Worm (Caenorhabditis elegans) whole organism, young adult: ENCODE data around the gene sra-37.

Experiments
- B0336.3 ChIP-seq: fragments of 200-800 bp; sonication (Bioruptor generic); IDR thresholded peaks from 2 replicates; pipeline ENCODE4 v1.3.6; 2022; ENCODE audit warnings: missing genetic modification characterization, missing compliant biosample characterization
- D2030.7 ChIP-seq: fragments of 200-800 bp; sonication (Bioruptor generic); IDR thresholded peaks from 2 replicates; pipeline ENCODE4 v1.3.6; 2022; ENCODE audit warnings: missing genetic modification reagents, missing genetic modification characterization, missing compliant biosample characterization
- F33H1.4 ChIP-seq: fragments of 200-800 bp; sonication (Bioruptor generic); IDR thresholded peaks from 2 replicates; pipeline ENCODE4 v1.3.6; 2022; ENCODE audit warnings: missing genetic modification reagents, missing genetic modification characterization, missing compliant biosample characterization
- F39B2.1 ChIP-seq: fragments of 200-800 bp; sonication (Bioruptor generic); IDR thresholded peaks from 2 replicates; pipeline ENCODE4 v1.3.6; 2022; ENCODE audit warnings: missing genetic modification reagents, missing genetic modification characterization, missing compliant biosample characterization
- F49E8.2 ChIP-seq: sonication (generic microtip); optimal IDR thresholded peaks from 3 replicates; lab custom pipeline; 2017; ENCODE audit warnings: missing genetic modification characterization, mild to moderate bottlenecking, missing compliant biosample characterization, antibody characterized with exemption, moderate library complexity; ENCODE audit not compliant: insufficient read depth
- F52B5.7 ChIP-seq: sonication (generic microtip); optimal IDR thresholded peaks from 2 replicates; lab custom pipeline; 2016; ENCODE audit warnings: mild to moderate bottlenecking, missing genetic modification characterization, missing compliant biosample characterization
- F55B11.4 ChIP-seq: sonication (generic microtip); optimal IDR thresholded peaks from 2 replicates; lab custom pipeline; 2016; ENCODE audit warnings: missing compliant biosample characterization, missing genetic modification characterization, borderline replicate concordance; ENCODE audit not compliant: insufficient read depth
- Y53G8AR.9 ChIP-seq: fragments of 200-800 bp; sonication (Bioruptor generic); conservative IDR thresholded peaks from 2 replicates; pipeline ENCODE4 v1.3.6; 2022; ENCODE audit warnings: missing genetic modification reagents, missing genetic modification characterization, missing compliant biosample characterization
- Y67H2A.10 ChIP-seq: fragments of 200-800 bp; sonication (Bioruptor generic); conservative IDR thresholded peaks from 2 replicates; pipeline ENCODE4 v1.3.6; 2022; ENCODE audit warnings: missing genetic modification reagents, missing genetic modification characterization, missing compliant biosample characterization
- akir-1 ChIP-seq: fragments of 200-800 bp; sonication (Bioruptor generic); optimal IDR thresholded peaks from 2 replicates; lab custom pipeline; 2018; ENCODE audit warnings: mild to moderate bottlenecking, missing genetic modification characterization, moderate library complexity, missing compliant biosample characterization
- athp-1 ChIP-seq: sonication (generic microtip); optimal IDR thresholded peaks from 2 replicates; lab custom pipeline; 2017; ENCODE audit warnings: mild to moderate bottlenecking, missing genetic modification characterization, missing compliant biosample characterization
- cebp-1 ChIP-seq, 2 experiments: fragments of 200-800 bp in 1 of 2; sonication (Bioruptor generic) in 1 of 2; sonication (generic microtip) in 1 of 2; IDR thresholded peaks in 1 of 2; optimal IDR thresholded peaks in 1 of 2; 2 replicates each; pipeline versions ENCODE4 v1.3.6 to Lab custom; 2017 to 2022; ENCODE audit warnings: missing compliant biosample characterization in 2 of 2, missing genetic modification characterization in 2 of 2, mild to moderate bottlenecking in 1 of 2, missing genetic modification reagents in 1 of 2, moderate library complexity in 1 of 2
- ceh-100 ChIP-seq: fragments of 200-800 bp; sonication (Bioruptor generic); IDR thresholded peaks from 2 replicates; pipeline ENCODE4 v1.3.6; 2022; ENCODE audit warnings: missing genetic modification reagents, missing genetic modification characterization, missing compliant biosample characterization
- ceh-27 ChIP-seq: fragments of 200-800 bp; sonication (Bioruptor generic); optimal IDR thresholded peaks from 2 replicates; lab custom pipeline; 2018; ENCODE audit warnings: mild to moderate bottlenecking, missing genetic modification characterization, moderate library complexity, missing compliant biosample characterization
- ceh-40 ChIP-seq: fragments of 200-800 bp; sonication (Bioruptor generic); IDR thresholded peaks from 2 replicates; pipeline ENCODE4 v1.3.6; 2022; ENCODE audit warnings: missing genetic modification characterization, missing compliant biosample characterization
- ceh-79 ChIP-seq: sonication (generic microtip); optimal IDR thresholded peaks from 2 replicates; lab custom pipeline; 2017; ENCODE audit warnings: mild to moderate bottlenecking, missing genetic modification characterization, missing compliant biosample characterization
- die-1 ChIP-seq: sonication (generic microtip); optimal IDR thresholded peaks from 2 replicates; lab custom pipeline; 2016; ENCODE audit warnings: missing genotype, mild to moderate bottlenecking, missing genetic modification characterization, missing compliant biosample characterization
- dox-1 ChIP-seq: fragments of 200-800 bp; sonication (Bioruptor generic); IDR thresholded peaks from 2 replicates; pipeline ENCODE4 v1.3.6; 2022; ENCODE audit warnings: missing genetic modification reagents, missing genetic modification characterization, missing compliant biosample characterization
- dpff-1 ChIP-seq: sonication (generic microtip); optimal IDR thresholded peaks from 2 replicates; lab custom pipeline; 2017; ENCODE audit warnings: mild to moderate bottlenecking, missing genetic modification characterization, missing compliant biosample characterization
- egl-18 ChIP-seq: fragments of 200-800 bp; sonication (Bioruptor generic); IDR thresholded peaks from 2 replicates; pipeline ENCODE4 v1.3.6; 2022; ENCODE audit warnings: missing genetic modification reagents, missing genetic modification characterization, missing compliant biosample characterization
- egl-44 ChIP-seq: fragments of 200-800 bp; sonication (Bioruptor generic); IDR thresholded peaks from 2 replicates; pipeline ENCODE4 v1.3.6; 2022; ENCODE audit warnings: missing genetic modification reagents, missing genetic modification characterization, missing compliant biosample characterization
- ets-4 ChIP-seq: fragments of 200-800 bp; sonication (Bioruptor generic); optimal IDR thresholded peaks from 2 replicates; lab custom pipeline; 2018; ENCODE audit warnings: mild to moderate bottlenecking, missing genetic modification characterization, missing compliant biosample characterization
- gei-17 ChIP-seq: fragments of 200-800 bp; sonication (Bioruptor generic); optimal IDR thresholded peaks from 2 replicates; lab custom pipeline; 2018; ENCODE audit warnings: mild to moderate bottlenecking, missing genetic modification characterization, missing compliant biosample characterization
- hrde-1 ChIP-seq: sonication (generic microtip); optimal IDR thresholded peaks from 2 replicates; lab custom pipeline; 2016; ENCODE audit warnings: missing genetic modification characterization, mild to moderate bottlenecking, missing compliant biosample characterization, moderate library complexity, missing genotype, missing genetic modification reagents, borderline replicate concordance
- let-526 ChIP-seq: fragments of 200-800 bp; sonication (Bioruptor generic); IDR thresholded peaks from 2 replicates; pipeline ENCODE4 v1.3.6; 2022; ENCODE audit warnings: missing genetic modification reagents, missing genetic modification characterization, missing compliant biosample characterization
- lin-26 ChIP-seq: fragments of 200-800 bp; sonication (Bioruptor generic); IDR thresholded peaks from 2 replicates; pipeline ENCODE4 v1.3.6; 2022; ENCODE audit warnings: missing genetic modification reagents, missing genetic modification characterization, missing compliant biosample characterization
- lin-54 ChIP-seq: fragments of 200-800 bp; sonication (Bioruptor generic); optimal IDR thresholded peaks from 2 replicates; lab custom pipeline; 2018; ENCODE audit warnings: mild to moderate bottlenecking, missing genetic modification characterization, missing compliant biosample characterization
- lsy-27 ChIP-seq: sonication (generic microtip); optimal IDR thresholded peaks from 2 replicates; lab custom pipeline; 2017; ENCODE audit warnings: missing genetic modification characterization, mild to moderate bottlenecking, missing compliant biosample characterization, antibody characterized with exemption, missing genotype, borderline replicate concordance; ENCODE audit not compliant: insufficient read depth
- madf-3 ChIP-seq: fragments of 200-800 bp; sonication (Bioruptor generic); IDR thresholded peaks from 2 replicates; pipeline ENCODE4 v1.3.6; 2022; ENCODE audit warnings: missing genetic modification reagents, missing genetic modification characterization, missing compliant biosample characterization
- madf-8 ChIP-seq: fragments of 200-800 bp; sonication (Bioruptor generic); conservative IDR thresholded peaks from 2 replicates; pipeline ENCODE4 v1.3.6; 2022; ENCODE audit warnings: missing genetic modification reagents, missing genetic modification characterization, missing compliant biosample characterization
- mcd-1 ChIP-seq: fragments of 200-800 bp; sonication (Bioruptor generic); IDR thresholded peaks from 2 replicates; pipeline ENCODE4 v1.3.6; 2022; ENCODE audit warnings: missing genetic modification reagents, missing genetic modification characterization, missing compliant biosample characterization
- nhr-80 ChIP-seq: sonication (generic microtip); optimal IDR thresholded peaks from 2 replicates; lab custom pipeline; 2016; ENCODE audit warnings: missing genetic modification characterization, missing compliant biosample characterization
- pbrm-1 ChIP-seq: fragments of 200-800 bp; sonication (Bioruptor generic); IDR thresholded peaks from 2 replicates; pipeline ENCODE4 v1.3.6; 2022; ENCODE audit warnings: missing genetic modification reagents, missing genetic modification characterization, missing compliant biosample characterization
- repo-1 ChIP-seq: sonication (generic microtip); optimal IDR thresholded peaks from 2 replicates; lab custom pipeline; 2017; ENCODE audit warnings: mild to moderate bottlenecking, missing genetic modification characterization, missing compliant biosample characterization
- snpc-1.1 ChIP-seq: sonication (generic microtip); optimal IDR thresholded peaks from 2 replicates; lab custom pipeline; 2017; ENCODE audit warnings: missing genetic modification characterization, mild to moderate bottlenecking, missing compliant biosample characterization, antibody characterized with exemption, moderate library complexity, missing genotype, missing genetic modification reagents; ENCODE audit not compliant: insufficient read depth
- unc-130 ChIP-seq: sonication (generic microtip); optimal IDR thresholded peaks from 2 replicates; lab custom pipeline; 2016; ENCODE audit warnings: missing genetic modification reagents, missing genetic modification characterization, missing compliant biosample characterization
- xnd-1 ChIP-seq: sonication (generic microtip); optimal IDR thresholded peaks from 2 replicates; lab custom pipeline; 2016; ENCODE audit warnings: missing genotype, missing genetic modification reagents, missing genetic modification characterization, missing compliant biosample characterization
- zim-3 ChIP-seq: sonication (generic microtip); optimal IDR thresholded peaks from 2 replicates; lab custom pipeline; 2017; ENCODE audit warnings: mild to moderate bottlenecking, missing genetic modification characterization, moderate library complexity, missing compliant biosample characterization
- ztf-25 ChIP-seq: fragments of 200-800 bp; sonication (Bioruptor generic); IDR thresholded peaks from 2 replicates; pipeline ENCODE4 v1.3.6; 2022; ENCODE audit warnings: missing genetic modification reagents, missing genetic modification characterization, missing compliant biosample characterization
- ztf-6 ChIP-seq: fragments of 200-800 bp; sonication (Bioruptor generic); IDR thresholded peaks from 2 replicates; pipeline ENCODE4 v1.3.6; 2022; ENCODE audit warnings: missing genetic modification reagents, missing genetic modification characterization, missing compliant biosample characterization

sra-37 gene

DNA sequence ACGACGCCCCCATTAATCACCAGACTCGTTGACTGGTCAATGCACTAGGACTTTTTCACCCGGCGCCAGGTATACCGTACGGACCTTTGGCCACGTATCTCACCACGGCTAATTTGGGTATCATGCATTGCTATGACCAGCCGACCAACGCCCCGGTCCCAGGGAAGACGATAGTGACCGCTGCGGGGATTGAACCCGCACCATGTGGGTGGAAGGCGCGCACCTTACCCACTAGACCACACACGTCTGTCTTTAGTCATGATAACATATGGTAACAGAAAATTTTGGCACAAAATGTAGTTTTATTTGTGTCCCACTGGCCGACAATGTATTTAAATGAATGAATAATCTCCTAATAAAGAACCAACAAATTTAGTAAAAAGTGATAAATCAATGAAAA lies 7.0 kb downstream of the sra-37 start (continued):
- TF ChIP-seq cebp-1 (GFP tag; IDR thresholded peaks at IDR 0.05; lab: Robert Waterston, UW) (no peak), cebp-1 (tag; optimal IDR thresholded peaks at IDR 0.05; lab: Kevin White, UChicago) (no peak), egl-18 (GFP tag; lab: Robert Waterston, UW) (no peak), ceh-79 (no peak), F52B5.7 (no peak), repo-1 (tag; lab: Kevin White, UChicago) (no peak), egl-44 (0 out of 2 replicates have a peak, but pooled peaks have one; percentile 23), pbrm-1 (GFP tag; lab: Robert Waterston, UW) (no peak; the same call in 1 of the 2 replicates), hrde-1 (no peak), Y67H2A.10 (GFP tag; lab: Robert Waterston, UW) (no peak), akir-1 (no peak), mcd-1 (GFP tag; lab: Robert Waterston, UW) (no peak), dox-1 (GFP tag; lab: Robert Waterston, UW) (no peak), ceh-27 (GFP tag; lab: Kevin White, UChicago) (no peak), ceh-100 (GFP tag; lab: Robert Waterston, UW) (no peak), nhr-80 (tag; lab: Kevin White, UChicago) (no peak), F55B11.4 (tag; lab: Kevin White, UChicago) (no peak), Y53G8AR.9 (GFP tag; lab: Robert Waterston, UW) (no peak), lin-26 (peak; percentile 53; the same call in 1 of the 2 replicates), F49E8.2 (tag; lab: Kevin White, UChicago) (no peak), madf-3 (GFP tag; lab: Robert Waterston, UW) (no peak)

ce11 chrX:13885131-13885530 lies 8.0 kb downstream of the sra-37 start:
- TF ChIP-seq ztf-25 (no peak), nhr-80 (tag; lab: Kevin White, UChicago) (peak; percentile 75), let-526 (no peak), snpc-1.1 (tag; lab: Kevin White, UChicago) (no peak), athp-1 (tag; lab: Kevin White, UChicago) (no peak)
- TF ChIP-seq, all 124 proteins: peak for 1

- TF ChIP-seq repo-1 (tag; lab: Kevin White, UChicago) (no peak), ets-4 (GFP tag; lab: Kevin White, UChicago) (no peak), F33H1.4 (no peak), nhr-80 (tag; lab: Kevin White, UChicago) (peak; percentile 36), ztf-6 (no peak)
These were observed 9.0 kb downstream of the sra-37 start for ce11 chrX:13884157-13884556.

DNA sequence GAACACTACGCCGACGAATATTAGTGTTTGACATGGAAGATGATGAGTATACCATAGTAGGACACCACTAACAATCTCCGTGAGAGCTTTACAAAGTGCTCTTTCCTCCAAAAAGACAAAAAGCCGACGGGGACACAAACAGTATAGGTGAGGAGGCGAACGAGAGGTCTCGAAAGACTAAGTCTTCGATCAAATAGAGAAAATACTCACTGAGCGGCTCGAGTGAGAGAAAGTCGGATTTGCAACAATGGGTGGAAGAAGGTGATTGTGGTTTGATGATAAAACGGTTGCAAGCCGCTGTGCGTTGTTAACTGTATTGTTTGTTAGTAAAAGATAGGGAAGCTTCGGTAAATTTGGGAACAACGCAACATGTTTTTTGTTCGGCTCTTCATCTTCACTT lies 10.5 kb downstream of the sra-37 start, which contains the start of gene hlb-1:
Gene hlb-1 (minus strand): TSS at position 101 of the 400 bp plus-strand sequence.
- no peak for TF ChIP-seq zim-3 (tag; lab: Kevin White, UChicago)
- no peak for TF ChIP-seq dpff-1 (tag; lab: Kevin White, UChicago)
- no peak for TF ChIP-seq F52B5.7
- TF ChIP-seq D2030.7 (GFP tag; lab: Robert Waterston, UW): no peak
- TF ChIP-seq die-1: no peak
- TF ChIP-seq ets-4 (GFP tag; lab: Kevin White, UChicago): no peak
- no peak for TF ChIP-seq xnd-1 (tag; lab: Kevin White, UChicago)
- TF ChIP-seq B0336.3: no peak
- no peak for TF ChIP-seq let-526
- no peak for TF ChIP-seq ceh-40 (GFP tag; lab: Robert Waterston, UW)
- no peak for TF ChIP-seq lsy-27
- TF ChIP-seq gei-17 (GFP tag; lab: Kevin White, UChicago): no peak
- TF ChIP-seq F39B2.1 (GFP tag; lab: Robert Waterston, UW): no peak
- no peak for TF ChIP-seq madf-8 (GFP tag; lab: Robert Waterston, UW)
- no peak for TF ChIP-seq Y53G8AR.9 (GFP tag; lab: Robert Waterston, UW)
- TF ChIP-seq lin-54 (GFP tag; lab: Kevin White, UChicago): no peak
- no peak for TF ChIP-seq unc-130
